Fruit fly (Drosophila melanogaster): Measurements from ENCODE around the gene Nipsnap.

- TF ChIP-seq CG8478 (optimal IDR thresholded peaks at IDR 0.05) (no peak), EcR (GFP tag; optimal IDR thresholded peaks at IDR 0.05) (no peak), pan (optimal IDR thresholded peaks at IDR 0.05) (no peak), psq (optimal IDR thresholded peaks at IDR 0.05) (no peak)
Measured at dm6 chrX:16091431-16091990, 18.1 kb upstream of the Nipsnap start, which contains the start of gene Tob.
